Worm (Caenorhabditis elegans): ENCODE results near the gene R05H11.1.

DNA sequence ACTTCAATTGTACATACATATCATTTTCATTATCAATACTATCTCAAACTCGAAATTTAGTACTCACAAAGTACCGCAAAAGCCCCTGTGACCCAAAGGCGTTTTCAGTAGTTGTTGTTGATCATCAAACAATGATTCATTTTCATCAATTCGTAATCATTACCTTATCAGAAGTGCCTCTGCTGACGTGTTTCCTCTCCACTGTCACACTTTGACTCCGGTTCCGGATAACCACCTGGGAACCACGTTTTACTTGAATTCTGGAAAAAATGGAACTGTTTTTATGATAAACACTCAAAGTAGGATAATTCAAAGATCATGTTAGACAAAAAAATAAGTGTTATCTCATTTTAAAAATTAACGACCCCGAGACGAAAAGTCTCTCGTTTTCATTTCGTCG lies 22.6 kb downstream of the R05H11.1 start:
- TF ChIP-seq ztf-23 (GFP tag; IDR thresholded peaks at IDR 0.05): no peak
- TF ChIP-seq tab-1 (GFP tag; IDR thresholded peaks at IDR 0.05): no peak
- TF ChIP-seq ref-1 (GFP tag; conservative IDR thresholded peaks at IDR 0.05): no peak
- no peak for TF ChIP-seq cog-1 (tag; optimal IDR thresholded peaks at IDR 0.05)
- no peak for TF ChIP-seq T22C8.4 (GFP tag; IDR thresholded peaks at IDR 0.05)
- TF ChIP-seq med-1 (GFP tag; optimal IDR thresholded peaks at IDR 0.05; ENCODE audit: insufficient read depth): no peak
- TF ChIP-seq klf-2 (GFP tag; conservative IDR thresholded peaks at IDR 0.05): no peak
- TF ChIP-seq flt-1 (GFP tag; IDR thresholded peaks at IDR 0.05): no peak
